Worm (Caenorhabditis elegans) whole organism, L3 larva: Measurements from ENCODE around the gene F53E2.2.

ENCODE experiments used
- R02D3.7 ChIP-seq: fragments of 150-350 bp; optimal IDR thresholded peaks from 2 replicates; lab custom pipeline; 2014; ENCODE audit warnings: missing biosample characterization, missing genetic modification characterization
- aly-2 ChIP-seq: fragments of 150-350 bp; optimal IDR thresholded peaks from 2 replicates; lab custom pipeline; 2014; ENCODE audit warnings: missing biosample characterization, missing genetic modification characterization
- ama-1 ChIP-seq: fragments of 150-350 bp; optimal IDR thresholded peaks from 2 replicates; lab custom pipeline; 2018
- ceh-16 ChIP-seq: sonication (generic microtip); optimal IDR thresholded peaks from 2 replicates; lab custom pipeline; 2017; ENCODE audit warnings: missing biosample characterization, missing genetic modification characterization
- ceh-28 ChIP-seq: fragments of 150-350 bp; optimal IDR thresholded peaks from 2 replicates; lab custom pipeline; 2014; ENCODE audit warnings: missing biosample characterization, missing genetic modification reagents, missing genetic modification characterization
- ceh-82 ChIP-seq: fragments of 150-350 bp; optimal IDR thresholded peaks from 2 replicates; lab custom pipeline; 2014; ENCODE audit warnings: missing biosample characterization, missing genetic modification characterization
- ceh-9 ChIP-seq: sonication (generic microtip); optimal IDR thresholded peaks from 2 replicates; lab custom pipeline; 2018; ENCODE audit warnings: missing biosample characterization, missing genetic modification characterization
- daf-12 ChIP-seq: fragments of 150-350 bp; optimal IDR thresholded peaks from 2 replicates; lab custom pipeline; 2014; ENCODE audit warnings: missing biosample characterization, missing genetic modification reagents, missing genetic modification characterization
- egl-27 ChIP-seq: sonication (generic microtip); optimal IDR thresholded peaks from 4 replicates; lab custom pipeline; 2017; ENCODE audit warnings: missing biosample characterization, missing genetic modification reagents, missing genetic modification characterization
- egl-5 ChIP-seq: fragments of 150-350 bp; optimal IDR thresholded peaks from 2 replicates; lab custom pipeline; 2017; ENCODE audit warnings: missing biosample characterization, missing genetic modification reagents, missing genetic modification characterization, inconsistent platforms
- elt-2 ChIP-seq: sonication (generic microtip); optimal IDR thresholded peaks from 2 replicates; lab custom pipeline; 2016; ENCODE audit warnings: missing genetic modification reagents, mild to moderate bottlenecking, missing genetic modification characterization, missing compliant biosample characterization
- elt-3 ChIP-seq, 3 experiments: fragments of 150-350 bp in 1 of 3; sonication (generic microtip) in 2 of 3; optimal IDR thresholded peaks; 2 replicates in 2 of 3; 4 replicates in 1 of 3; lab custom pipeline; 2014 to 2017; ENCODE audit warnings: missing biosample characterization in 3 of 3, missing genetic modification characterization in 3 of 3
- eor-1 ChIP-seq, 2 experiments: fragments of 150-350 bp; optimal IDR thresholded peaks; 2 replicates each; lab custom pipeline; 2014 to 2018; ENCODE audit warnings: missing biosample characterization in 2 of 2, missing genetic modification characterization in 2 of 2
- fos-1 ChIP-seq: fragments of 150-350 bp; optimal IDR thresholded peaks from 2 replicates; lab custom pipeline; 2014; ENCODE audit warnings: missing biosample characterization, missing genetic modification characterization
- jun-1 ChIP-seq: fragments of 150-350 bp; optimal IDR thresholded peaks from 2 replicates; lab custom pipeline; 2014; ENCODE audit warnings: missing biosample characterization, missing genetic modification reagents, missing genetic modification characterization
- lin-39 ChIP-seq: fragments of 150-350 bp; optimal IDR thresholded peaks from 2 replicates; lab custom pipeline; 2018; ENCODE audit warnings: missing biosample characterization, missing genetic modification reagents, missing genetic modification characterization
- lsy-12 ChIP-seq: sonication (generic microtip); optimal IDR thresholded peaks from 2 replicates; lab custom pipeline; 2016; ENCODE audit warnings: mild to moderate bottlenecking, missing genetic modification characterization, missing compliant biosample characterization
- mdl-1 ChIP-seq: fragments of 150-350 bp; optimal IDR thresholded peaks from 2 replicates; lab custom pipeline; 2014; ENCODE audit warnings: missing biosample characterization, missing genetic modification characterization
- nfya-1 ChIP-seq: sonication (generic microtip); optimal IDR thresholded peaks from 2 replicates; lab custom pipeline; 2017; ENCODE audit warnings: missing genetic modification characterization, mild to moderate bottlenecking, missing compliant biosample characterization, antibody characterized with exemption, moderate library complexity; ENCODE audit not compliant: insufficient read depth
- nhr-11 ChIP-seq: fragments of 150-350 bp; optimal IDR thresholded peaks from 2 replicates; lab custom pipeline; 2014; ENCODE audit warnings: missing biosample characterization, missing genetic modification characterization
- nhr-237 ChIP-seq: fragments of 150-350 bp; optimal IDR thresholded peaks from 2 replicates; lab custom pipeline; 2014; ENCODE audit warnings: missing biosample characterization, missing genetic modification characterization
- nhr-43 ChIP-seq: sonication (generic microtip); optimal IDR thresholded peaks from 2 replicates; lab custom pipeline; 2016; ENCODE audit warnings: mild to moderate bottlenecking, missing genetic modification characterization, missing compliant biosample characterization; ENCODE audit not compliant: poor library complexity, severe bottlenecking
- nhr-67 ChIP-seq: fragments of 150-350 bp; optimal IDR thresholded peaks from 2 replicates; lab custom pipeline; 2014; ENCODE audit warnings: missing biosample characterization, missing genetic modification characterization
- nhr-76 ChIP-seq: fragments of 150-350 bp; sonication (generic microtip); optimal IDR thresholded peaks from 5 replicates; lab custom pipeline; 2014; ENCODE audit warnings: missing biosample characterization, missing genetic modification characterization
- nhr-77 ChIP-seq: fragments of 150-350 bp; optimal IDR thresholded peaks from 2 replicates; lab custom pipeline; 2014; ENCODE audit warnings: missing biosample characterization, missing genetic modification characterization
- pqm-1 ChIP-seq: fragments of 150-350 bp; optimal IDR thresholded peaks from 2 replicates; lab custom pipeline; 2017; ENCODE audit warnings: missing biosample characterization, missing genetic modification characterization, inconsistent platforms
- sea-2 ChIP-seq: fragments of 150-350 bp; sonication (generic microtip); optimal IDR thresholded peaks from 4 replicates; lab custom pipeline; 2014; ENCODE audit warnings: missing biosample characterization, missing genetic modification reagents, missing genetic modification characterization
- skn-1 ChIP-seq: fragments of 150-350 bp; optimal IDR thresholded peaks from 2 replicates; lab custom pipeline; 2014; ENCODE audit warnings: missing biosample characterization, missing genetic modification characterization
- snpc-4 ChIP-seq: fragments of 150-350 bp; optimal IDR thresholded peaks from 2 replicates; lab custom pipeline; 2014; ENCODE audit warnings: missing biosample characterization, missing genetic modification characterization
- tbx-2 ChIP-seq: sonication (generic microtip); optimal IDR thresholded peaks from 2 replicates; lab custom pipeline; 2016; ENCODE audit warnings: mild to moderate bottlenecking, missing genetic modification characterization, missing compliant biosample characterization
- unc-62 ChIP-seq: fragments of 150-350 bp; sonication (generic microtip); optimal IDR thresholded peaks from 4 replicates; lab custom pipeline; 2014; ENCODE audit warnings: missing biosample characterization, missing genetic modification reagents, missing genetic modification characterization
- zag-1 ChIP-seq: fragments of 150-350 bp; optimal IDR thresholded peaks from 2 replicates; lab custom pipeline; 2014; ENCODE audit warnings: missing biosample characterization, missing genetic modification characterization
- ztf-11 ChIP-seq: fragments of 150-350 bp; optimal IDR thresholded peaks from 2 replicates; lab custom pipeline; 2014; ENCODE audit warnings: missing biosample characterization, missing genetic modification characterization
- ztf-4 ChIP-seq: fragments of 150-350 bp; optimal IDR thresholded peaks from 2 replicates; lab custom pipeline; 2014; ENCODE audit warnings: missing biosample characterization, missing genetic modification characterization

Gene F53E2.2

DNA sequence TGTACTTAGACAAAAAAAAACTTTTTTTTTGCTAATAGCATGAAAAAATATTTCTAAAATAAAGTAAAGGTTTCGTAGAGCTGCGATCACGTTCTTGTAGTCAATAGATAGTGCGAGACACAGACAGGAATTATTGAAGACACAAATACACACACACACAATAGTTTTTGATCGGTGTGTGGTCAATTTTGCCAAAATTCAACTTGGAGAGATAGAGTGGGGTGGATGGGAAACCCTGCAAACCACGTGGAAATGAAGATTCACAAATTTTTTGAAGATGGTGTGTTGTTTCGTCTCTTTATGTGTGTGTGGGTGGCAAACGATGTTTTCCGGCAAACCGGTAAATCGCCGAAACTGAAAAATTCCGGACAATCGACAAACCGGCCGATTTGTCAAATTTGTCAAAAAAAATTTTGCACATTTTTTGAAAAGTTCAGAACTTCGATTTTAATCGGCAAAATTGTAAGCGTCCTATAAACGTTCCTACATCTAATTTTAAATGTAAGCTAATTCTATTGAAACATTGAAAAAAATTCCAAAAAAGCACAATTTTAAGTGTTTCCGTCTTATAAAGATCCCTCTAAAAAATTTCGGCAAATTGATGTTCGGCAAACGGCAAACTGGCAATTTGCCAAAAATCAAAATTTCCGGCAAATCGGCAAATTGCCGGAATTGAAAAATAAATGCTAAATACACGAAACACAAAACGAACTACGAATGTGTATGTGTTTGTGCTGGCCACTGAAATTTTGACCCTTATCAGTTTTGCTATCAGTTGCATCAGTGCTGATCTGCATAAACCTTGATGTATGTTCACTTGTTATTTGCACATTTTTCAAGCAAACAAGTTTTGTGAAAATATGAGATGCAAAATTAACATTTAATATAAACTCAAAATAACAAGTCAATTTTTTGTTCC lies 42.1 kb upstream of the F53E2.2 start:
- TF ChIP-seq elt-3 (tag; optimal IDR thresholded peaks at IDR 0.05; lab: Kevin White, UChicago) (no peak), ztf-11 (tag; lab: Kevin White, UChicago) (no peak), nhr-43 (tag; lab: Kevin White, UChicago) (no peak), snpc-4 (tag; lab: Kevin White, UChicago) (no peak), elt-2 (peak; percentile 69), nhr-237 (tag; lab: Kevin White, UChicago) (no peak), zag-1 (tag; lab: Kevin White, UChicago) (no peak), egl-5 (tag; lab: Kevin White, UChicago) (no peak), egl-27 (tag; lab: Kevin White, UChicago) (no peak), jun-1 (tag; lab: Kevin White, UChicago) (no peak), pqm-1 (tag; lab: Kevin White, UChicago) (peak; percentile 30), eor-1 (tag; optimal IDR thresholded peaks at IDR 0.05; lab: Kevin White, UChicago) (no peak)

DNA sequence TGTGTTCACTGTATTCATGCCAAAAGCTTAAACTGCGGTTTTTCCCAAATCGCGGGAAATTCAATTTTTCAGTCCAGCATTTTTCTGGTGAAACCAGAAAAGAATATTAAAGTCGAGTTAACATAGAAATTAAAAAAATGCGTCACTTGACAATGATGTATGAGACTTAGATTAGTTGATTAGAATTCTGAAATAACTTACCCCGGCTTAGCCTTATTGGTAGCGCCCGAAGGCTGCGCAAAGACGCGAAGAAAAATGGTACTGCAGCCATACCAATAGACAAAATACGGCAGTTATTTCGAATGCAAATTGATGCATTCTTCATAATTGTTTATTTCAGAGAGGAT lies 41.5 kb upstream of the F53E2.2 start:
- TF ChIP-seq elt-3 (tag; optimal IDR thresholded peaks at IDR 0.05; lab: Kevin White, UChicago) = no peak
- no peak for TF ChIP-seq mdl-1 (tag; lab: Kevin White, UChicago)
- TF ChIP-seq nhr-237 (tag; lab: Kevin White, UChicago) = no peak
- no peak for TF ChIP-seq nhr-77
- no peak for TF ChIP-seq ceh-28 (tag; lab: Kevin White, UChicago)
- no peak for TF ChIP-seq fos-1
- TF ChIP-seq ceh-9 (tag; lab: Kevin White, UChicago) = no peak
- TF ChIP-seq nhr-67 (tag; lab: Kevin White, UChicago) = no peak
- TF ChIP-seq egl-27 (tag; lab: Kevin White, UChicago) = no peak
- no peak for TF ChIP-seq ztf-11 (tag; lab: Kevin White, UChicago)
- no peak for TF ChIP-seq jun-1 (tag; lab: Kevin White, UChicago)
- no peak for TF ChIP-seq lin-39 (tag; lab: Kevin White, UChicago)
- no peak for TF ChIP-seq tbx-2 (tag; lab: Kevin White, UChicago)
- no peak for TF ChIP-seq ceh-82 (tag; lab: Kevin White, UChicago)
- no peak for TF ChIP-seq nhr-11 (tag; lab: Kevin White, UChicago)
- TF ChIP-seq ama-1 (lab: Kevin White, UChicago) = no peak
- TF ChIP-seq nfya-1 = no peak
- no peak for TF ChIP-seq egl-5 (tag; lab: Kevin White, UChicago)

DNA sequence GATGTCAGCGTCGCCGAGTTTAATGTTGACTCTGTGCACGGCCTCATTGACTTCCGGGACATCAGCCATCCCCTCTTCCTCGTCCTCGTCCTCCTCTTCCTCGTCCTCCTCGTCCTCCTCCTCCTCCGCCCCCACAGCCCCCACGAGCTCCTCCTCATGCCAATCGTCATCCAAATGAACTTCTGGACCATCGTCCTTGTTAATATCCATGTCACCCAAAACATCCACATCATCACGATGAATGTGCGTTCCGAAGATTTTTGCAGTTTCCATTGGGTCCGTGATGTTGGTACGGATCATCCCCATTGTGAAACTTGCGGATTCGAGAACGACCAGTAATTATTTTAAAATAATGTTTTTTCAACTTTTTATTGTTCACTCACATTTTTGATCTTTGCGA lies 40.5 kb upstream of the F53E2.2 start:
- TF ChIP-seq zag-1 (tag; lab: Kevin White, UChicago) = no peak
- no peak for TF ChIP-seq pqm-1 (tag; lab: Kevin White, UChicago)
- no peak for TF ChIP-seq nhr-76 (tag; lab: Kevin White, UChicago)
- TF ChIP-seq ceh-82 (tag; lab: Kevin White, UChicago) = no peak
- TF ChIP-seq ceh-16 (tag; lab: Kevin White, UChicago) = no peak
- no peak for TF ChIP-seq jun-1 (tag; lab: Kevin White, UChicago)
- TF ChIP-seq eor-1 (tag; optimal IDR thresholded peaks at IDR 0.05; lab: Kevin White, UChicago) = no peak
- TF ChIP-seq fos-1 = no peak
- TF ChIP-seq R02D3.7 (tag; lab: Kevin White, UChicago) = no peak
- no peak for TF ChIP-seq egl-5 (tag; lab: Kevin White, UChicago)
- no peak for TF ChIP-seq aly-2 (tag; lab: Kevin White, UChicago)
- no peak for TF ChIP-seq nhr-43 (tag; lab: Kevin White, UChicago)
- no peak for TF ChIP-seq lsy-12 (tag; lab: Kevin White, UChicago)
- TF ChIP-seq nhr-77 = no peak
- TF ChIP-seq, all 47 proteins: peak for 0

DNA sequence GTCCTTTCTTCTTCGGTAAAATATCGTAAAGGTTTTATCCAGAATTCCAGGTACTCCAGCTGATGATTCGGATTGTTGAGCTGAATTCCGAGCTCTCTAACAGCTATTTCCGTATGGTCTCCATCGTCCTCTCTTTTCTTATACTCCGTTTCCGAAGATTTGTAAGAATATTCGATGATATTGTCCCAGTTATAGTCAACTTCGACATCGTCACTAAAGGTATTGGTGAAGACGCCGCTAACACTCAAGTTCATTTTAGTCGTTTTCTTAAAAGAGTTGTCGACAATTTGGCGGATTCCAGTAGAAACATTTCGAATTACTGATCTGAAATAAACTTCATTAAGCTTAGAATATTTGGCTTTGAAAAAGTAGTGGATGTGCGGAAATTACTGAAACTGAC lies 39.8 kb upstream of the F53E2.2 start:
- TF ChIP-seq elt-2 (no peak), nhr-76 (tag; lab: Kevin White, UChicago) (no peak), ceh-9 (tag; lab: Kevin White, UChicago) (no peak), ama-1 (lab: Kevin White, UChicago) (no peak), nhr-43 (tag; lab: Kevin White, UChicago) (no peak), sea-2 (GFP tag; lab: Kevin White, UChicago) (no peak), pqm-1 (tag; lab: Kevin White, UChicago) (no peak), daf-12 (no peak), nhr-237 (tag; lab: Kevin White, UChicago) (no peak), ceh-28 (tag; lab: Kevin White, UChicago) (no peak), aly-2 (tag; lab: Kevin White, UChicago) (no peak), lin-39 (tag; lab: Kevin White, UChicago) (no peak), R02D3.7 (tag; lab: Kevin White, UChicago) (no peak), unc-62 (GFP tag; lab: Kevin White, UChicago) (no peak), skn-1 (no peak), fos-1 (no peak), ztf-4 (tag; lab: Kevin White, UChicago) (no peak), snpc-4 (tag; lab: Kevin White, UChicago) (no peak), lsy-12 (tag; lab: Kevin White, UChicago) (no peak)
